Worm (Caenorhabditis elegans): ENCODE data around the gene col-72.
"Not testable (repeated sequence)": the region's sequence is repeated elsewhere in the genome, so short reads cannot be mapped to it uniquely, and the experiment has no call there.

The col-72 gene

ce11 chrII:3502520-3503323 is 21.3 kb downstream of the col-72 start, which contains the start of the genes col-71 and Y49F6B.2:
TSS of gene col-71 (minus strand) at chrII:3502570.
TSS of gene Y49F6B.2 (plus strand) at chrII:3502968.
- TF ChIP-seq ztf-23 (GFP tag; IDR thresholded peaks at IDR 0.05) (peak; percentile 62; the same call in 1 of the 2 replicates), T22C8.4 (GFP tag; IDR thresholded peaks at IDR 0.05) (peak; percentile 49; the same call in 1 of the 2 replicates), klf-2 (GFP tag; conservative IDR thresholded peaks at IDR 0.05) (peak; percentile 63; the same call in 1 of the 2 replicates), flt-1 (GFP tag; IDR thresholded peaks at IDR 0.05) (peak; percentile 60; the same call in 1 of the 2 replicates), cog-1 (tag; optimal IDR thresholded peaks at IDR 0.05) (peak; percentile 51), ztf-29 (GFP tag; IDR thresholded peaks at IDR 0.05) (no peak)

ce11 chrII:3502011-3502410 is 22.0 kb downstream of the col-72 start:
- TF ChIP-seq med-1 (GFP tag; optimal IDR thresholded peaks at IDR 0.05; ENCODE audit: insufficient read depth), result no peak
- TF ChIP-seq ztf-29 (GFP tag; IDR thresholded peaks at IDR 0.05), result no peak
- no peak for TF ChIP-seq ztf-23 (GFP tag; IDR thresholded peaks at IDR 0.05)
- no peak for TF ChIP-seq klf-2 (GFP tag; conservative IDR thresholded peaks at IDR 0.05)
- TF ChIP-seq cog-1 (tag; optimal IDR thresholded peaks at IDR 0.05), result no peak
- no peak for TF ChIP-seq flt-1 (GFP tag; IDR thresholded peaks at IDR 0.05)
- TF ChIP-seq T22C8.4 (GFP tag; IDR thresholded peaks at IDR 0.05), result no peak
- TF ChIP-seq ref-1 (GFP tag; conservative IDR thresholded peaks at IDR 0.05), result no peak
- TF ChIP-seq tab-1 (GFP tag; IDR thresholded peaks at IDR 0.05), result no peak

ce11 chrII:3500373-3500772 is 23.6 kb downstream of the col-72 start:
- no peak for TF ChIP-seq klf-2 (GFP tag; conservative IDR thresholded peaks at IDR 0.05)
- TF ChIP-seq med-1 (GFP tag; optimal IDR thresholded peaks at IDR 0.05; ENCODE audit: insufficient read depth), result no peak
- no peak for TF ChIP-seq ztf-23 (GFP tag; IDR thresholded peaks at IDR 0.05)
- no peak for TF ChIP-seq tab-1 (GFP tag; IDR thresholded peaks at IDR 0.05)
- no peak for TF ChIP-seq ztf-29 (GFP tag; IDR thresholded peaks at IDR 0.05)
- TF ChIP-seq ref-1 (GFP tag; conservative IDR thresholded peaks at IDR 0.05), result no peak
- no peak for TF ChIP-seq cog-1 (tag; optimal IDR thresholded peaks at IDR 0.05)
- no peak for TF ChIP-seq T22C8.4 (GFP tag; IDR thresholded peaks at IDR 0.05)

- TF ChIP-seq tab-1 (GFP tag; IDR thresholded peaks at IDR 0.05), result no peak
- no peak for TF ChIP-seq med-1 (GFP tag; optimal IDR thresholded peaks at IDR 0.05; ENCODE audit: insufficient read depth)
- TF ChIP-seq klf-2 (GFP tag; conservative IDR thresholded peaks at IDR 0.05), result no peak
- TF ChIP-seq T22C8.4 (GFP tag; IDR thresholded peaks at IDR 0.05), result no peak
- no peak for TF ChIP-seq flt-1 (GFP tag; IDR thresholded peaks at IDR 0.05)
- no peak for TF ChIP-seq ref-1 (GFP tag; conservative IDR thresholded peaks at IDR 0.05)
- no peak for TF ChIP-seq cog-1 (tag; optimal IDR thresholded peaks at IDR 0.05)
- no peak for TF ChIP-seq ztf-23 (GFP tag; IDR thresholded peaks at IDR 0.05)
Observed at ce11 chrII:3499386-3499785, 24.6 kb downstream of the col-72 start, which contains the start of gene Y49F6B.9. TSS of gene Y49F6B.9 (minus strand) at chrII:3499387.

- TF ChIP-seq ztf-23 (GFP tag; IDR thresholded peaks at IDR 0.05); cog-1 (tag; optimal IDR thresholded peaks at IDR 0.05); ref-1 (GFP tag; conservative IDR thresholded peaks at IDR 0.05): not testable (repeated sequence)
Observed at ce11 chrII:3490797-3491196, 33.2 kb downstream of the col-72 start, which contains the start of gene fbxb-112. TSS of gene fbxb-112 (plus strand) at chrII:3491097.

- TF ChIP-seq med-1 (GFP tag; optimal IDR thresholded peaks at IDR 0.05; ENCODE audit: insufficient read depth) (no peak), cog-1 (tag; optimal IDR thresholded peaks at IDR 0.05) (peak; percentile 39), flt-1 (GFP tag; IDR thresholded peaks at IDR 0.05) (peak; percentile 67; the same call in 1 of the 2 replicates), ztf-23 (GFP tag; IDR thresholded peaks at IDR 0.05) (peak; percentile 74), klf-2 (GFP tag; conservative IDR thresholded peaks at IDR 0.05) (0 out of 2 replicates have a peak, but pooled peaks have one; percentile 45), T22C8.4 (GFP tag; IDR thresholded peaks at IDR 0.05) (no peak)
Observed at ce11 chrII:3482231-3482630, 41.8 kb downstream of the col-72 start, which contains the start of gene smu-2. TSS of gene smu-2 (plus strand) at chrII:3482408.

ce11 chrII:3481584-3481983 is 42.4 kb downstream of the col-72 start, which contains the start of gene Y49F6B.8:
TSS of gene Y49F6B.8 (minus strand) at chrII:3481684.
- TF ChIP-seq T22C8.4 (GFP tag; IDR thresholded peaks at IDR 0.05) (no peak), klf-2 (GFP tag; conservative IDR thresholded peaks at IDR 0.05) (no peak), tab-1 (GFP tag; IDR thresholded peaks at IDR 0.05) (no peak), ztf-23 (GFP tag; IDR thresholded peaks at IDR 0.05) (no peak), flt-1 (GFP tag; IDR thresholded peaks at IDR 0.05) (no peak), ref-1 (GFP tag; conservative IDR thresholded peaks at IDR 0.05) (no peak)

- no peak for TF ChIP-seq ztf-29 (GFP tag; IDR thresholded peaks at IDR 0.05)
- no peak for TF ChIP-seq ztf-23 (GFP tag; IDR thresholded peaks at IDR 0.05)
- TF ChIP-seq ref-1 (GFP tag; conservative IDR thresholded peaks at IDR 0.05), result no peak
- no peak for TF ChIP-seq flt-1 (GFP tag; IDR thresholded peaks at IDR 0.05)
- TF ChIP-seq cog-1 (tag; optimal IDR thresholded peaks at IDR 0.05), result no peak
- no peak for TF ChIP-seq klf-2 (GFP tag; conservative IDR thresholded peaks at IDR 0.05)
- no peak for TF ChIP-seq med-1 (GFP tag; optimal IDR thresholded peaks at IDR 0.05; ENCODE audit: insufficient read depth)
Observed at ce11 chrII:3477171-3477570, 46.8 kb downstream of the col-72 start, which contains the start of gene fbxb-104. TSS of gene fbxb-104 (minus strand) at chrII:3477271.

ce11 chrII:3476536-3476935 is 47.5 kb downstream of the col-72 start:
- TF ChIP-seq flt-1 (GFP tag; IDR thresholded peaks at IDR 0.05) (no peak), ztf-29 (GFP tag; IDR thresholded peaks at IDR 0.05) (0 out of 2 replicates have a peak, but pooled peaks have one; percentile 13), ztf-23 (GFP tag; IDR thresholded peaks at IDR 0.05) (no peak)

ce11 chrII:3473744-3474143 is 50.3 kb downstream of the col-72 start, which contains the start of gene sdz-32:
TSS of gene sdz-32 (plus strand) at chrII:3474044.
- TF ChIP-seq ztf-23 (GFP tag; IDR thresholded peaks at IDR 0.05), result no peak
- TF ChIP-seq klf-2 (GFP tag; conservative IDR thresholded peaks at IDR 0.05), result no peak

Data from whole organism, midembryonic.